Fruit fly (Drosophila melanogaster): ENCODE results near the gene nuf.
A peak's percentile ranks its signal among the peaks of the same experiment; 100 is the strongest.

Gene nuf

DNA sequence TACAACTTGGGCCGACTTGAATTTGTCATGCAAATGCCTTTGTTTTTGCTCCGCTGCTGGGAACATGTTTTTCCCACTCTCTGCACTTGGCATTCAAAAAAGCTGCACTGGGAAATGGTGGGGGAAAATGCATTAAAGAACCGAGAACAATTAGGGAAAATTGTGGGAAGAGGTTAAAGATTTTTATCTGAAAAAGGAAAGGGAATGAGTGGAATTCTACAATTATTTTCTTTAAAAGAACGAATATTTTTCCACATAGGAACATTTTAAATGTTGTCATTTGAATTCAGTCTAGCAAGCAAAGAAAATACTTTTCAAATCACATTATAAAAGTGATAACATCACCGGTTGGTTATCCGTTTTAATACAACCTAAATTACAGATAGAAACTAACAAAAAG is 12.4 kb downstream of the nuf start, which contains the start of gene saturn:
saturn (plus strand) TSS at position 301 of the 400 bp plus-strand sequence.
- TF ChIP-seq Eip78C (GFP tag), result peak; percentile 14
- no peak for TF ChIP-seq CG10631 (GFP tag; optimal IDR thresholded peaks at IDR 0.05)

- TF ChIP-seq pdm3 (GFP tag; optimal IDR thresholded peaks at IDR 0.05) (peak; percentile 28), CG32006 (GFP tag; optimal IDR thresholded peaks at IDR 0.05) (peak; percentile 71), achi (GFP tag; optimal IDR thresholded peaks at IDR 0.05) (peak; percentile 29), CG8119 (GFP tag; IDR thresholded peaks at IDR 0.05) (0 out of 3 replicates have a peak, but pooled peaks have one; percentile 45), Gug (GFP tag; IDR thresholded peaks at IDR 0.05) (no peak), CG6276 (GFP tag; optimal IDR thresholded peaks at IDR 0.05) (peak; percentile 57), CG6792 (GFP tag; optimal IDR thresholded peaks at IDR 0.05) (no peak), Ets21C (GFP tag; optimal IDR thresholded peaks at IDR 0.05) (no peak), Eip93F (GFP tag; optimal IDR thresholded peaks at IDR 0.05) (no peak), acj6 (GFP tag; optimal IDR thresholded peaks at IDR 0.05) (peak; percentile 27), Ets96B (tag; optimal IDR thresholded peaks at IDR 0.05) (peak; percentile 13), CG34406 (GFP tag; optimal IDR thresholded peaks at IDR 0.05) (peak; percentile 26), fkh (GFP tag; optimal IDR thresholded peaks at IDR 0.05) (peak; percentile 54), vri (GFP tag; optimal IDR thresholded peaks at IDR 0.05) (no peak), CG6163 (GFP tag; IDR thresholded peaks at IDR 0.05) (0 out of 3 replicates have a peak, but pooled peaks have one; percentile 6), Sox102F (GFP tag; optimal IDR thresholded peaks at IDR 0.05) (peak; percentile 1), CG15336 (GFP tag; IDR thresholded peaks at IDR 0.05) (peak; percentile 53; the same call in 1 of the 2 replicates), Hr4 (GFP tag; optimal IDR thresholded peaks at IDR 0.05) (peak; percentile 30), dsx (GFP tag; optimal IDR thresholded peaks at IDR 0.05; ENCODE audit: poor library complexity, severe bottlenecking) (no peak), esn (GFP tag; optimal IDR thresholded peaks at IDR 0.05) (peak; percentile 12), CG10669 (GFP tag; optimal IDR thresholded peaks at IDR 0.05) (no peak), Lpt (GFP tag; optimal IDR thresholded peaks at IDR 0.05) (peak; percentile 30), Eip75B (GFP tag; optimal IDR thresholded peaks at IDR 0.05) (no peak), CG10631 (GFP tag; optimal IDR thresholded peaks at IDR 0.05) (peak; percentile 47), CG4318 (GFP tag; optimal IDR thresholded peaks at IDR 0.05) (peak; percentile 44), CG3032 (tag; optimal IDR thresholded peaks at IDR 0.05) (peak; percentile 27), salr (GFP tag; optimal IDR thresholded peaks at IDR 0.05) (peak in 1 of 2 experiments; percentile 54), Eip78C (GFP tag) (peak; percentile 43), OdsH (GFP tag; optimal IDR thresholded peaks at IDR 0.05) (peak; percentile 31)
Measured at dm6 chr3L:14204659-14205568, 14.2 kb downstream of the nuf start.

DNA sequence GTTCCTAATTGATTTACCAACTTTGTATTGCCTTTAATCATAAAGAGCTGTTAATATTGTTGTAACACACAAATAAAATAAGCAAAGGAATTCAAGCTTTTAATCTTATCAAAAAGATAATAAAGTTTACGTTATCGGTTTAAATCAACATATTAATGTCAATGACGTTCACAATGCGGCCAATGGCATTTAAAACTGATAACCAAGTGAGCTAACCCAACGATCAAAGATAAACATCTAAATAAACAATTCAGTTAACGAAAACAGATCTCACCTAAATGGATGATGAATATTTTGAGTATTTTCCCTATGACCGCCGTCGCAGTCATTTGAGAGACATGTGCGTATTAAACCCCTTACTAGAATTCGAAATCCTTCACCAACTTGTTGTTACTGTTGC is 16.7 kb downstream of the nuf start:
- TF ChIP-seq fkh (GFP tag; optimal IDR thresholded peaks at IDR 0.05), result peak; percentile 61
- peak; percentile 15 for TF ChIP-seq dsx (GFP tag; optimal IDR thresholded peaks at IDR 0.05; ENCODE audit: poor library complexity, severe bottlenecking)
- no peak for TF ChIP-seq pdm3 (GFP tag; optimal IDR thresholded peaks at IDR 0.05)
- peak; percentile 72 for TF ChIP-seq vri (GFP tag; optimal IDR thresholded peaks at IDR 0.05)
- peak; percentile 60 for TF ChIP-seq Eip78C (GFP tag)
- TF ChIP-seq CG8632 (GFP tag; optimal IDR thresholded peaks at IDR 0.05), result no peak
- TF ChIP-seq topi (GFP tag; optimal IDR thresholded peaks at IDR 0.05), result peak; percentile 11

DNA sequence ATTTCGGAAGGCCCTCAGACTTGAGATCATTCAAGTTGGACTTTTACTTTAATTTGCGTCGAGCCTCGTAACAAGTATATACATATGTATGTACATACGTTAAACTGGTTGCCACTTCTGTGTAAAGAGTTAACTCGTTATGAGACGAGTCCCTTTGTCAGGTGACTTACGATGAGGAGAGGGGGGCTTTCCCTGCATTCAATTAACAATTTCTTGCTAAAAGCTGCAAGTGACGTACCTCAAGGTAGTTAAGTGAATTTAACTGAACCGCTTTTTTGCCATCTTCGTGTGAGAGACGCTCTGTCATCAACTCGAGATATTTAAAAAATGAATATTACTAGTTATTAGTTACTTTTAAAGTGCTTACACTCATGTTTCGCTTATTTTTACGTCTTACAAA is 18.3 kb downstream of the nuf start:
- TF ChIP-seq Eip78C (GFP tag) (peak; percentile 54), cyc (GFP tag; optimal IDR thresholded peaks at IDR 0.05) (no peak)

DNA sequence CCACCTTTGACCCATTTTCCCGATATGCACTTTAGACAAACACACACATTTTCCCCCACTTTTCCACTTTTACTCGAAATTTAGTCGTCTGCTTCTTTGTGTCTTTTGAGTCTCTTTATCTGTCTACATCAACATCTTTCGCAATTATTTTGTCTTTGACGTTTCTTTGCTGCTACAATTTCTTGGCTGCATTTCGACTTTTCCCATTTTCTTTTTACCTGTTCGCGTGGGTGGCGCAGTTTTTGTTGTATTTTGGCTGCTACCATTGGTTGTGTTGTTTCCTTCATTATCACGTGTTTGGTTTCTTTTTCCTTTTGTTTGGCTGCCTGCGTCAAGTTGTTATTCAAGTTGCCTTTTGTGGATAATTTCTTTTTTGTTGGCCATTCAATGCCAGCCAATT is 20.9 kb downstream of the nuf start:
- TF ChIP-seq acj6 (GFP tag; optimal IDR thresholded peaks at IDR 0.05) (no peak), Lpt (GFP tag; optimal IDR thresholded peaks at IDR 0.05) (no peak), Blimp-1 (GFP tag; optimal IDR thresholded peaks at IDR 0.05) (no peak), topi (GFP tag; optimal IDR thresholded peaks at IDR 0.05) (no peak), Smox (GFP tag; optimal IDR thresholded peaks at IDR 0.05) (no peak), Ets96B (tag; optimal IDR thresholded peaks at IDR 0.05) (no peak), svp (GFP tag) (no peak), CG11762 (GFP tag; optimal IDR thresholded peaks at IDR 0.05; ENCODE audit: insufficient read depth) (no peak), fd59A (GFP tag; optimal IDR thresholded peaks at IDR 0.05) (no peak), Gug (GFP tag; IDR thresholded peaks at IDR 0.05) (no peak), CG8319 (GFP tag; optimal IDR thresholded peaks at IDR 0.05) (no peak)

All from whole organism, prepupa.